ENCODE assay signal across 3 fruit fly cellular contexts in genomic region chr3L:4603439-4603838, dm6.
TF ChIP-seq lines count a peak whose summit lies in the region.

No protein-coding gene starts in this region.

- TF ChIP-seq CTCF in whole organism, embryonic (GFP tag; optimal IDR thresholded peaks at IDR 0.05; lab: Kevin White, UChicago), result no peak

TF ChIP-seq in whole organism, embryonic, 481 proteins besides CTCF, POLR2A, EP300 and RAD21 (continues in another document):
- peak; percentile 26 for TF ChIP-seq D19A (tag; optimal IDR thresholded peaks at IDR 0.05; lab: Kevin White, UChicago)
- TF ChIP-seq tin (GFP tag; optimal IDR thresholded peaks at IDR 0.05; lab: Kevin White, UChicago), result peak; percentile 17
- peak; percentile 68 for TF ChIP-seq CG32532 (GFP tag; IDR thresholded peaks at IDR 0.05; lab: Robert Waterston, UW)
- peak; percentile 27 for TF ChIP-seq CG10654 (GFP tag; optimal IDR thresholded peaks at IDR 0.05; lab: Kevin White, UChicago)
- no peak for TF ChIP-seq Lim3 (GFP tag; IDR thresholded peaks at IDR 0.05; lab: Robert Waterston, UW)
- peak; percentile 40 for TF ChIP-seq Hmr (GFP tag; optimal IDR thresholded peaks at IDR 0.05; lab: Kevin White, UChicago)
- TF ChIP-seq Hr3 (GFP tag; optimal IDR thresholded peaks at IDR 0.05; lab: Kevin White, UChicago), result peak; percentile 34
- no peak for TF ChIP-seq Drgx (GFP tag; IDR thresholded peaks at IDR 0.05; lab: Robert Waterston, UW)
- peak; percentile 40 for TF ChIP-seq Vsx1 (GFP tag; optimal IDR thresholded peaks at IDR 0.05; lab: Kevin White, UChicago)
- no peak for TF ChIP-seq yki (optimal IDR thresholded peaks at IDR 0.05; lab: Kevin White, UChicago)
- TF ChIP-seq Dip3 (GFP tag; optimal IDR thresholded peaks at IDR 0.05; lab: Kevin White, UChicago), result no peak
- TF ChIP-seq Ssrp (tag; optimal IDR thresholded peaks at IDR 0.05; lab: Kevin White, UChicago), result peak; percentile 35
- TF ChIP-seq ci (GFP tag; IDR thresholded peaks at IDR 0.05; lab: Robert Waterston, UW), result peak; percentile 70; the same call in 2 of the 3 replicates
- TF ChIP-seq insv (GFP tag; optimal IDR thresholded peaks at IDR 0.05; lab: Kevin White, UChicago), result no peak
- TF ChIP-seq bsh (GFP tag; optimal IDR thresholded peaks at IDR 0.05; lab: Kevin White, UChicago), result peak in 1 of 2 experiments; percentile 73
- TF ChIP-seq unc-4 (GFP tag; IDR thresholded peaks at IDR 0.05; lab: Robert Waterston, UW; ENCODE audit: partially characterized antibody), result no peak
- peak; percentile 57; the same call in 1 of the 2 replicates for TF ChIP-seq CG11247 (GFP tag; IDR thresholded peaks at IDR 0.05; lab: Robert Waterston, UW)
- no peak; the same call in 2 of the 3 replicates for TF ChIP-seq CG11456 (GFP tag; IDR thresholded peaks at IDR 0.05; lab: Robert Waterston, UW)
- no peak for TF ChIP-seq tio (GFP tag; optimal IDR thresholded peaks at IDR 0.05; lab: Kevin White, UChicago)
- TF ChIP-seq CG11398 (GFP tag; optimal IDR thresholded peaks at IDR 0.05; lab: Kevin White, UChicago), result no peak
- TF ChIP-seq CG12659 (GFP tag; optimal IDR thresholded peaks at IDR 0.05; lab: Kevin White, UChicago), result peak; percentile 27
- no peak for TF ChIP-seq CG8089 (GFP tag; optimal IDR thresholded peaks at IDR 0.05; lab: Kevin White, UChicago)
- TF ChIP-seq CG13123 (GFP tag; optimal IDR thresholded peaks at IDR 0.05; lab: Kevin White, UChicago), result no peak
- TF ChIP-seq MBD-R2 (GFP tag; IDR thresholded peaks at IDR 0.05; lab: Robert Waterston, UW), result peak; percentile 24; the same call in 1 of the 2 replicates
- no peak for TF ChIP-seq Dref (GFP tag; IDR thresholded peaks at IDR 0.05; lab: Robert Waterston, UW)
- peak; percentile 23 for TF ChIP-seq CG4820 (GFP tag; optimal IDR thresholded peaks at IDR 0.05; lab: Kevin White, UChicago)
- TF ChIP-seq salm (tag; optimal IDR thresholded peaks at IDR 0.05; lab: Kevin White, UChicago), result no peak
- no peak for TF ChIP-seq Sry-δ (GFP tag; optimal IDR thresholded peaks at IDR 0.05; lab: Kevin White, UChicago)
- no peak for TF ChIP-seq Deaf1 (tag; optimal IDR thresholded peaks at IDR 0.05; lab: Kevin White, UChicago)
- no peak for TF ChIP-seq CG10274 (GFP tag; optimal IDR thresholded peaks at IDR 0.05; lab: Kevin White, UChicago)

TF ChIP-seq in whole organism, prepupa, 60 proteins besides CTCF, POLR2A, EP300 and RAD21 (continues in another document):
- TF ChIP-seq CG6808 (GFP tag; optimal IDR thresholded peaks at IDR 0.05; lab: Kevin White, UChicago) (no peak), Met (GFP tag; optimal IDR thresholded peaks at IDR 0.05; lab: Kevin White, UChicago) (no peak), Ets96B (tag; optimal IDR thresholded peaks at IDR 0.05; lab: Kevin White, UChicago) (peak; percentile 53), achi (GFP tag; optimal IDR thresholded peaks at IDR 0.05; lab: Kevin White, UChicago) (peak; percentile 28), Blimp-1 (GFP tag; optimal IDR thresholded peaks at IDR 0.05; lab: Kevin White, UChicago) (no peak), pdm3 (GFP tag; optimal IDR thresholded peaks at IDR 0.05; lab: Kevin White, UChicago) (no peak), CG15336 (GFP tag; IDR thresholded peaks at IDR 0.05; lab: Robert Waterston, UW) (no peak), CG8119 (GFP tag; IDR thresholded peaks at IDR 0.05; lab: Robert Waterston, UW) (no peak), CG6792 (GFP tag; optimal IDR thresholded peaks at IDR 0.05; lab: Kevin White, UChicago) (peak; percentile 18), CG6163 (GFP tag; IDR thresholded peaks at IDR 0.05; lab: Robert Waterston, UW) (peak; percentile 55; the same call in 1 of the 3 replicates), acj6 (GFP tag; optimal IDR thresholded peaks at IDR 0.05; lab: Kevin White, UChicago) (peak; percentile 31), dsx (GFP tag; optimal IDR thresholded peaks at IDR 0.05; lab: Kevin White, UChicago; ENCODE audit: poor library complexity, severe bottlenecking) (peak; percentile 57), CG31627 (GFP tag; optimal IDR thresholded peaks at IDR 0.05; lab: Kevin White, UChicago) (no peak), CG9139 (GFP tag; optimal IDR thresholded peaks at IDR 0.05; lab: Kevin White, UChicago) (no peak), Hr38 (GFP tag; optimal IDR thresholded peaks at IDR 0.05; lab: Kevin White, UChicago) (no peak), CG10631 (GFP tag; optimal IDR thresholded peaks at IDR 0.05; lab: Kevin White, UChicago) (peak; percentile 53), Eip75B (GFP tag; optimal IDR thresholded peaks at IDR 0.05; lab: Kevin White, UChicago) (peak; percentile 10), eg (GFP tag; IDR thresholded peaks at IDR 0.05; lab: Robert Waterston, UW) (no peak), CG8319 (GFP tag; optimal IDR thresholded peaks at IDR 0.05; lab: Kevin White, UChicago) (no peak), Hr39 (GFP tag; optimal IDR thresholded peaks at IDR 0.05; lab: Kevin White, UChicago) (no peak), Sox15 (GFP tag; optimal IDR thresholded peaks at IDR 0.05; lab: Kevin White, UChicago) (no peak), CG10669 (GFP tag; optimal IDR thresholded peaks at IDR 0.05; lab: Kevin White, UChicago) (peak; percentile 38), Eip78C (GFP tag; lab: Kevin White, UChicago) (peak; percentile 76), CG32006 (GFP tag; optimal IDR thresholded peaks at IDR 0.05; lab: Kevin White, UChicago) (peak; percentile 28), ss (GFP tag; optimal IDR thresholded peaks at IDR 0.05; lab: Kevin White, UChicago) (peak; percentile 10 to 21), CG11762 (GFP tag; optimal IDR thresholded peaks at IDR 0.05; lab: Kevin White, UChicago; ENCODE audit: insufficient read depth) (peak; percentile 3), Sox102F (GFP tag; optimal IDR thresholded peaks at IDR 0.05; lab: Kevin White, UChicago) (no peak), svp (GFP tag; lab: Kevin White, UChicago) (no peak), Smox (GFP tag; optimal IDR thresholded peaks at IDR 0.05; lab: Kevin White, UChicago) (no peak), CG3032 (tag; optimal IDR thresholded peaks at IDR 0.05; lab: Kevin White, UChicago) (peak; percentile 51), CG6854 (GFP tag; optimal IDR thresholded peaks at IDR 0.05; lab: Kevin White, UChicago) (no peak), CG16779 (tag; optimal IDR thresholded peaks at IDR 0.05; lab: Kevin White, UChicago) (no peak), OdsH (GFP tag; optimal IDR thresholded peaks at IDR 0.05; lab: Kevin White, UChicago) (peak; percentile 44)

TF ChIP-seq in whole organism, pupa, 21 proteins besides CTCF, POLR2A, EP300 and RAD21:
- TF ChIP-seq gl (tag; optimal IDR thresholded peaks at IDR 0.05; lab: Kevin White, UChicago) (no peak), Ets98B (GFP tag; IDR thresholded peaks at IDR 0.05; lab: Robert Waterston, UW) (no peak), CG32121 (GFP tag; IDR thresholded peaks at IDR 0.05; lab: Robert Waterston, UW) (no peak), CG9948 (tag; optimal IDR thresholded peaks at IDR 0.05; lab: Kevin White, UChicago) (no peak), CG14655 (GFP tag; optimal IDR thresholded peaks at IDR 0.05; lab: Kevin White, UChicago) (peak; percentile 22), CG15710 (tag; optimal IDR thresholded peaks at IDR 0.05; lab: Kevin White, UChicago) (peak; percentile 56), CG8301 (tag; optimal IDR thresholded peaks at IDR 0.05; lab: Kevin White, UChicago) (no peak), EcR (GFP tag; optimal IDR thresholded peaks at IDR 0.05; lab: Kevin White, UChicago) (peak; percentile 83), CG17806 (tag; optimal IDR thresholded peaks at IDR 0.05; lab: Kevin White, UChicago) (no peak), Pif1B (GFP tag; optimal IDR thresholded peaks at IDR 0.05; lab: Kevin White, UChicago) (no peak), CG13204 (GFP tag; optimal IDR thresholded peaks at IDR 0.05; lab: Kevin White, UChicago) (no peak), CG12605 (GFP tag; IDR thresholded peaks at IDR 0.05; lab: Robert Waterston, UW) (0 out of 2 replicates have a peak, but pooled peaks have one; percentile 38), fd96Ca (GFP tag; IDR thresholded peaks at IDR 0.05; lab: Robert Waterston, UW) (no peak), rn (GFP tag; IDR thresholded peaks at IDR 0.05; lab: Robert Waterston, UW) (no peak), D1 (tag; optimal IDR thresholded peaks at IDR 0.05; lab: Kevin White, UChicago) (no peak), CG10348 (GFP tag; IDR thresholded peaks at IDR 0.05; lab: Robert Waterston, UW) (no peak), Snoo (tag; optimal IDR thresholded peaks at IDR 0.05; lab: Kevin White, UChicago) (no peak), Pif1A (GFP tag; optimal IDR thresholded peaks at IDR 0.05; lab: Kevin White, UChicago) (no peak), CG4496 (GFP tag; IDR thresholded peaks at IDR 0.05; lab: Robert Waterston, UW) (no peak), CG8159 (tag; optimal IDR thresholded peaks at IDR 0.05; lab: Kevin White, UChicago) (peak; percentile 58), CG34367 (tag; optimal IDR thresholded peaks at IDR 0.05; lab: Kevin White, UChicago) (peak; percentile 22)

Comparison
In these comparisons a context has a peak if more than half of its experiments do, and no peak if none do; other contexts are left out.
1. Of the 7 proteins assayed by ChIP-seq in both whole organism, embryonic and whole organism, prepupa: peak only in whole organism, embryonic: Blimp-1, Gug and Sox102F; only in whole organism, prepupa: none; in both: none; in neither: 4.